Worm (Caenorhabditis elegans) whole organism, early embryonic: ENCODE results near the gene smvt-1.

Source experiments
- B0310.2 ChIP-seq: sonication (generic microtip); optimal IDR thresholded peaks from 2 replicates; lab custom pipeline; 2016; ENCODE audit warnings: mild to moderate bottlenecking, missing genetic modification characterization, missing compliant biosample characterization
- F13C5.2 ChIP-seq: sonication (generic microtip); optimal IDR thresholded peaks from 2 replicates; lab custom pipeline; 2017; ENCODE audit warnings: mild to moderate bottlenecking, missing genetic modification characterization, inconsistent platforms, missing compliant biosample characterization
- aly-1 ChIP-seq: sonication (generic microtip); optimal IDR thresholded peaks from 2 replicates; lab custom pipeline; 2016; ENCODE audit warnings: missing genetic modification characterization, missing compliant biosample characterization
- ama-1 ChIP-seq: fragments of 150-350 bp; optimal IDR thresholded peaks from 2 replicates; lab custom pipeline; 2014
- ceh-13 ChIP-seq: fragments of 200-800 bp; sonication (Bioruptor generic); optimal IDR thresholded peaks from 2 replicates; lab custom pipeline; 2018; ENCODE audit warnings: mild to moderate bottlenecking, missing genetic modification characterization, missing compliant biosample characterization
- ceh-36 ChIP-seq: sonication (generic microtip); optimal IDR thresholded peaks from 2 replicates; lab custom pipeline; 2016; ENCODE audit warnings: missing genetic modification characterization, inconsistent platforms, missing compliant biosample characterization
- ets-7 ChIP-seq: sonication (generic microtip); optimal IDR thresholded peaks from 2 replicates; lab custom pipeline; 2016; ENCODE audit warnings: missing genotype, missing genetic modification characterization, missing compliant biosample characterization
- flt-1 ChIP-seq: fragments of 200-800 bp; sonication (Bioruptor generic); IDR thresholded peaks from 2 replicates; pipeline ENCODE4 v1.3.6; 2022; ENCODE audit warnings: missing genetic modification characterization, missing compliant biosample characterization
- hmbx-1 ChIP-seq: sonication (generic microtip); optimal IDR thresholded peaks from 2 replicates; lab custom pipeline; 2016; ENCODE audit warnings: mild to moderate bottlenecking, missing genetic modification characterization, missing compliant biosample characterization
- hmg-4 ChIP-seq: fragments of 200-800 bp; sonication (Bioruptor generic); optimal IDR thresholded peaks from 2 replicates; lab custom pipeline; 2018; ENCODE audit warnings: mild to moderate bottlenecking, missing genetic modification characterization, missing compliant biosample characterization
- hnd-1 ChIP-seq: sonication (generic microtip); optimal IDR thresholded peaks from 2 replicates; lab custom pipeline; 2016; ENCODE audit warnings: missing genetic modification characterization, missing compliant biosample characterization
- pes-1 ChIP-seq: fragments of 200-800 bp; sonication (Bioruptor generic); IDR thresholded peaks from 2 replicates; pipeline ENCODE4 v1.3.6; 2022; ENCODE audit warnings: missing genetic modification reagents, missing genetic modification characterization, missing compliant biosample characterization
- scrt-1 ChIP-seq: fragments of 200-800 bp; sonication (Bioruptor generic); IDR thresholded peaks from 2 replicates; pipeline ENCODE4 v1.3.6; 2022; ENCODE audit warnings: missing genetic modification characterization, missing compliant biosample characterization
- sea-1 ChIP-seq: fragments of 200-800 bp; sonication (Bioruptor generic); conservative IDR thresholded peaks from 2 replicates; pipeline ENCODE4 v1.3.6; 2022; ENCODE audit warnings: missing genetic modification characterization, missing compliant biosample characterization
- tbx-11 ChIP-seq: fragments of 200-800 bp; sonication (Bioruptor generic); IDR thresholded peaks from 2 replicates; pipeline ENCODE4 v1.3.6; 2022; ENCODE audit warnings: missing genetic modification characterization, missing compliant biosample characterization
- tbx-37 ChIP-seq: fragments of 200-800 bp; sonication (Bioruptor generic); conservative IDR thresholded peaks from 2 replicates; pipeline ENCODE4 v1.3.6; 2022; ENCODE audit warnings: missing genetic modification reagents, missing genetic modification characterization, missing compliant biosample characterization
- tra-4 ChIP-seq: sonication (generic microtip); optimal IDR thresholded peaks from 2 replicates; lab custom pipeline; 2017; ENCODE audit warnings: missing genetic modification characterization, missing compliant biosample characterization

Gene smvt-1

ce11 chrX:2551450-2551849, 2.7 kb upstream of the smvt-1 start:
- TF ChIP-seq F13C5.2 (tag; lab: Kevin White, UChicago) (no peak), ets-7 (tag; lab: Kevin White, UChicago) (no peak), tbx-37 (GFP tag; lab: Robert Waterston, UW) (no peak), tbx-11 (no peak), hmg-4 (GFP tag; lab: Kevin White, UChicago) (no peak), ceh-36 (tag; lab: Kevin White, UChicago) (no peak), scrt-1 (GFP tag; lab: Robert Waterston, UW) (no peak), flt-1 (GFP tag; lab: Robert Waterston, UW) (no peak), aly-1 (tag; lab: Kevin White, UChicago) (no peak), tra-4 (tag; lab: Kevin White, UChicago) (no peak), ceh-13 (no peak), B0310.2 (tag; lab: Kevin White, UChicago) (no peak), pes-1 (GFP tag; lab: Robert Waterston, UW) (no peak), hmbx-1 (tag; lab: Kevin White, UChicago) (no peak), hnd-1 (tag; lab: Kevin White, UChicago) (no peak), ama-1 (lab: Kevin White, UChicago) (no peak)

- TF ChIP-seq aly-1 (tag; lab: Kevin White, UChicago) (no peak), hnd-1 (tag; lab: Kevin White, UChicago) (no peak), tbx-37 (GFP tag; lab: Robert Waterston, UW) (no peak), ceh-13 (no peak), hmbx-1 (tag; lab: Kevin White, UChicago) (no peak), pes-1 (GFP tag; lab: Robert Waterston, UW) (no peak), B0310.2 (tag; lab: Kevin White, UChicago) (no peak), scrt-1 (GFP tag; lab: Robert Waterston, UW) (no peak), tra-4 (tag; lab: Kevin White, UChicago) (no peak)
Measured at ce11 chrX:2550665-2551064, 1.9 kb upstream of the smvt-1 start.

- TF ChIP-seq tra-4 (tag; lab: Kevin White, UChicago) (peak; percentile 78), tbx-37 (GFP tag; lab: Robert Waterston, UW) (peak; percentile 76), ceh-36 (tag; lab: Kevin White, UChicago) (peak; percentile 91), ets-7 (tag; lab: Kevin White, UChicago) (peak; percentile 72), hnd-1 (tag; lab: Kevin White, UChicago) (peak; percentile 83), tbx-11 (peak; percentile 91), flt-1 (GFP tag; lab: Robert Waterston, UW) (peak; percentile 83), pes-1 (GFP tag; lab: Robert Waterston, UW) (peak; percentile 94), hmg-4 (GFP tag; lab: Kevin White, UChicago) (peak; percentile 96), sea-1 (peak; percentile 91), ceh-13 (peak; percentile 87), ama-1 (lab: Kevin White, UChicago) (no peak), hmbx-1 (tag; lab: Kevin White, UChicago) (peak; percentile 78), F13C5.2 (tag; lab: Kevin White, UChicago) (peak; percentile 90), B0310.2 (tag; lab: Kevin White, UChicago) (peak; percentile 78), scrt-1 (GFP tag; lab: Robert Waterston, UW) (peak; percentile 88), aly-1 (tag; lab: Kevin White, UChicago) (peak; percentile 87)
Measured at ce11 chrX:2549322-2549721, 538 bp upstream of the smvt-1 start.

- TF ChIP-seq tbx-11 (no peak), F13C5.2 (tag; lab: Kevin White, UChicago) (no peak), flt-1 (GFP tag; lab: Robert Waterston, UW) (no peak), tbx-37 (GFP tag; lab: Robert Waterston, UW) (no peak), hmg-4 (GFP tag; lab: Kevin White, UChicago) (no peak), aly-1 (tag; lab: Kevin White, UChicago) (no peak), scrt-1 (GFP tag; lab: Robert Waterston, UW) (no peak), ceh-13 (no peak), hnd-1 (tag; lab: Kevin White, UChicago) (no peak), ceh-36 (tag; lab: Kevin White, UChicago) (no peak), sea-1 (no peak), ama-1 (lab: Kevin White, UChicago) (no peak), ets-7 (tag; lab: Kevin White, UChicago) (no peak), B0310.2 (tag; lab: Kevin White, UChicago) (no peak), tra-4 (tag; lab: Kevin White, UChicago) (no peak), hmbx-1 (tag; lab: Kevin White, UChicago) (no peak), pes-1 (GFP tag; lab: Robert Waterston, UW) (no peak)
Measured at ce11 chrX:2544645-2545044, 4.1 kb downstream of the smvt-1 start.

- TF ChIP-seq tbx-37 (GFP tag; lab: Robert Waterston, UW) (no peak), scrt-1 (GFP tag; lab: Robert Waterston, UW) (no peak), tbx-11 (no peak), pes-1 (GFP tag; lab: Robert Waterston, UW) (no peak), sea-1 (no peak), F13C5.2 (tag; lab: Kevin White, UChicago) (no peak), hmbx-1 (tag; lab: Kevin White, UChicago) (no peak), hmg-4 (GFP tag; lab: Kevin White, UChicago) (no peak), ceh-13 (no peak), hnd-1 (tag; lab: Kevin White, UChicago) (no peak), B0310.2 (tag; lab: Kevin White, UChicago) (no peak), ceh-36 (tag; lab: Kevin White, UChicago) (no peak), ama-1 (lab: Kevin White, UChicago) (no peak)
Measured at ce11 chrX:2543353-2543752, 5.4 kb downstream of the smvt-1 start.

ce11 chrX:2541003-2541521, 7.7 kb downstream of the smvt-1 start, which contains the start of gene F52H2.3:
Gene F52H2.3, minus strand, starts transcription at chrX:2541053.
- TF ChIP-seq hnd-1 (tag; lab: Kevin White, UChicago), result no peak
- no peak for TF ChIP-seq tra-4 (tag; lab: Kevin White, UChicago)
- TF ChIP-seq tbx-37 (GFP tag; lab: Robert Waterston, UW), result no peak
- no peak for TF ChIP-seq hmbx-1 (tag; lab: Kevin White, UChicago)
